Worm (Caenorhabditis elegans): ENCODE results near the gene old-2.

old-2 gene

ce11 chrII:9891823-9892222 is 42.4 kb upstream of the old-2 start (continued):
- TF ChIP-seq unc-62 (GFP tag; optimal IDR thresholded peaks at IDR 0.05) (peak; percentile 34), F49E8.2 (tag; optimal IDR thresholded peaks at IDR 0.05; ENCODE audit: insufficient read depth) (no peak), bed-1 (GFP tag; IDR thresholded peaks at IDR 0.05) (no peak), attf-3 (GFP tag; conservative IDR thresholded peaks at IDR 0.05) (no peak), nfyb-1 (GFP tag; IDR thresholded peaks at IDR 0.05) (peak; percentile 21; the same call in 1 of the 2 replicates), aptf-2 (GFP tag; conservative IDR thresholded peaks at IDR 0.05) (no peak), hrde-1 (tag; optimal IDR thresholded peaks at IDR 0.05; ENCODE audit: borderline replicate concordance) (no peak), Y56A3A.18 (GFP tag; IDR thresholded peaks at IDR 0.05) (no peak), atf-7 (tag; optimal IDR thresholded peaks at IDR 0.05) (peak; percentile 26), F23B12.7 (tag; optimal IDR thresholded peaks at IDR 0.05; ENCODE audit: insufficient read depth) (no peak), lin-26 (GFP tag; IDR thresholded peaks at IDR 0.05) (peak; percentile 68; the same call in 1 of the 2 replicates), nfya-1 (tag; optimal IDR thresholded peaks at IDR 0.05; ENCODE audit: borderline replicate concordance, insufficient read depth) (no peak), lir-1 (GFP tag; conservative IDR thresholded peaks at IDR 0.05) (no peak), rpc-1 (optimal IDR thresholded peaks at IDR 0.05) (no peak), rpc-1 (tag; optimal IDR thresholded peaks at IDR 0.05) (no peak), let-526 (GFP tag; IDR thresholded peaks at IDR 0.05) (no peak), ekl-4 (GFP tag; IDR thresholded peaks at IDR 0.05) (peak; percentile 13; the same call in 1 of the 2 replicates), mel-28 (tag; optimal IDR thresholded peaks at IDR 0.05; ENCODE audit: borderline replicate concordance) (no peak), F55B11.4 (tag; optimal IDR thresholded peaks at IDR 0.05; ENCODE audit: borderline replicate concordance, insufficient read depth) (no peak), B0336.3 (GFP tag; IDR thresholded peaks at IDR 0.05) (no peak), repo-1 (tag; optimal IDR thresholded peaks at IDR 0.05) (no peak), tbx-9 (tag; optimal IDR thresholded peaks at IDR 0.05; ENCODE audit: borderline replicate concordance) (no peak), sdz-38 (tag; optimal IDR thresholded peaks at IDR 0.05) (no peak), C06A6.2 (GFP tag; conservative IDR thresholded peaks at IDR 0.05) (no peak), Y79H2A.3 (GFP tag; conservative IDR thresholded peaks at IDR 0.05) (no peak), lin-54 (GFP tag; optimal IDR thresholded peaks at IDR 0.05) (peak; percentile 21)

- TF ChIP-seq lsy-27 (tag; optimal IDR thresholded peaks at IDR 0.05; ENCODE audit: borderline replicate concordance, insufficient read depth) (no peak), F33H1.4 (GFP tag; IDR thresholded peaks at IDR 0.05) (no peak), ztf-26 (tag; optimal IDR thresholded peaks at IDR 0.05) (no peak), lin-54 (GFP tag; optimal IDR thresholded peaks at IDR 0.05) (no peak), repo-1 (tag; optimal IDR thresholded peaks at IDR 0.05) (no peak), let-607 (tag; optimal IDR thresholded peaks at IDR 0.05) (peak in 1 of 2 experiments; percentile 7), ceh-27 (GFP tag; optimal IDR thresholded peaks at IDR 0.05) (peak; percentile 28), Y56A3A.18 (GFP tag; IDR thresholded peaks at IDR 0.05) (0 out of 2 replicates have a peak, but pooled peaks have one; percentile 52), madf-6 (GFP tag; IDR thresholded peaks at IDR 0.05) (peak; percentile 26; the same call in 1 of the 2 replicates), hmg-1.2 (GFP tag; IDR thresholded peaks at IDR 0.05) (peak; percentile 48; the same call in 1 of the 2 replicates), ztf-25 (GFP tag; IDR thresholded peaks at IDR 0.05) (0 out of 2 replicates have a peak, but pooled peaks have one; percentile 56), dox-1 (GFP tag; IDR thresholded peaks at IDR 0.05) (no peak), ztf-22 (GFP tag; optimal IDR thresholded peaks at IDR 0.05) (no peak), Y53F4B.3 (GFP tag; IDR thresholded peaks at IDR 0.05) (no peak), ZK185.1 (tag; optimal IDR thresholded peaks at IDR 0.05; ENCODE audit: poor library complexity, severe bottlenecking) (peak; percentile 12)
Observed at ce11 chrII:9891031-9891689, 41.8 kb upstream of the old-2 start, which contains the start of gene vgln-1. TSS of gene vgln-1 (minus strand) at chrII:9891081.

Measured in whole organism, young adult.